Fruit fly (Drosophila melanogaster): ENCODE results near the gene CG16986.

dm6 chr3L:2581857-2582256 lies 18.3 kb upstream of the CG16986 start:
- TF ChIP-seq ttk (optimal IDR thresholded peaks at IDR 0.05) (no peak), psq (optimal IDR thresholded peaks at IDR 0.05) (no peak), insv (optimal IDR thresholded peaks at IDR 0.05) (no peak), Myc (optimal IDR thresholded peaks at IDR 0.05) (no peak), Sin3A (optimal IDR thresholded peaks at IDR 0.05) (no peak)
